Worm (Caenorhabditis elegans) whole organism, L3 larva: ENCODE measurements around the gene F31E3.6.

Source experiments
- R02D3.7 ChIP-seq: fragments of 150-350 bp; optimal IDR thresholded peaks from 2 replicates; lab custom pipeline; 2014; ENCODE audit warnings: missing biosample characterization, missing genetic modification characterization
- ZK546.5 ChIP-seq: sonication (generic microtip); optimal IDR thresholded peaks from 2 replicates; lab custom pipeline; 2017; ENCODE audit warnings: missing biosample characterization, missing genetic modification characterization
- aly-2 ChIP-seq: fragments of 150-350 bp; optimal IDR thresholded peaks from 2 replicates; lab custom pipeline; 2014; ENCODE audit warnings: missing biosample characterization, missing genetic modification characterization
- ama-1 ChIP-seq: fragments of 150-350 bp; optimal IDR thresholded peaks from 2 replicates; lab custom pipeline; 2018
- ceh-82 ChIP-seq: fragments of 150-350 bp; optimal IDR thresholded peaks from 2 replicates; lab custom pipeline; 2014; ENCODE audit warnings: missing biosample characterization, missing genetic modification characterization
- ceh-9 ChIP-seq: sonication (generic microtip); optimal IDR thresholded peaks from 2 replicates; lab custom pipeline; 2018; ENCODE audit warnings: missing biosample characterization, missing genetic modification characterization
- egl-5 ChIP-seq: fragments of 150-350 bp; optimal IDR thresholded peaks from 2 replicates; lab custom pipeline; 2017; ENCODE audit warnings: missing biosample characterization, missing genetic modification reagents, missing genetic modification characterization, inconsistent platforms
- elt-1 ChIP-seq: fragments of 150-350 bp; optimal IDR thresholded peaks from 2 replicates; lab custom pipeline; 2014; ENCODE audit warnings: missing biosample characterization, missing genetic modification characterization
- elt-2 ChIP-seq: sonication (generic microtip); optimal IDR thresholded peaks from 2 replicates; lab custom pipeline; 2016; ENCODE audit warnings: missing genetic modification reagents, mild to moderate bottlenecking, missing genetic modification characterization, missing compliant biosample characterization
- eor-1 ChIP-seq, 2 experiments: fragments of 150-350 bp; optimal IDR thresholded peaks; 2 replicates each; lab custom pipeline; 2014 to 2018; ENCODE audit warnings: missing biosample characterization in 2 of 2, missing genetic modification characterization in 2 of 2
- fos-1 ChIP-seq: fragments of 150-350 bp; optimal IDR thresholded peaks from 2 replicates; lab custom pipeline; 2014; ENCODE audit warnings: missing biosample characterization, missing genetic modification characterization
- hmg-11 ChIP-seq: sonication (generic microtip); optimal IDR thresholded peaks from 2 replicates; lab custom pipeline; 2016; ENCODE audit warnings: missing genetic modification characterization, missing compliant biosample characterization
- jun-1 ChIP-seq: fragments of 150-350 bp; optimal IDR thresholded peaks from 2 replicates; lab custom pipeline; 2014; ENCODE audit warnings: missing biosample characterization, missing genetic modification reagents, missing genetic modification characterization
- lin-39 ChIP-seq: fragments of 150-350 bp; optimal IDR thresholded peaks from 2 replicates; lab custom pipeline; 2018; ENCODE audit warnings: missing biosample characterization, missing genetic modification reagents, missing genetic modification characterization
- lsy-12 ChIP-seq: sonication (generic microtip); optimal IDR thresholded peaks from 2 replicates; lab custom pipeline; 2016; ENCODE audit warnings: mild to moderate bottlenecking, missing genetic modification characterization, missing compliant biosample characterization
- mdl-1 ChIP-seq: fragments of 150-350 bp; optimal IDR thresholded peaks from 2 replicates; lab custom pipeline; 2014; ENCODE audit warnings: missing biosample characterization, missing genetic modification characterization
- mml-1 ChIP-seq: fragments of 150-350 bp; sonication (generic microtip); optimal IDR thresholded peaks from 3 replicates; lab custom pipeline; 2014; ENCODE audit warnings: missing biosample characterization, missing genetic modification characterization
- nfya-1 ChIP-seq: sonication (generic microtip); optimal IDR thresholded peaks from 2 replicates; lab custom pipeline; 2017; ENCODE audit warnings: missing genetic modification characterization, mild to moderate bottlenecking, missing compliant biosample characterization, antibody characterized with exemption, moderate library complexity; ENCODE audit not compliant: insufficient read depth
- nhr-11 ChIP-seq: fragments of 150-350 bp; optimal IDR thresholded peaks from 2 replicates; lab custom pipeline; 2014; ENCODE audit warnings: missing biosample characterization, missing genetic modification characterization
- nhr-28 ChIP-seq: fragments of 150-350 bp; optimal IDR thresholded peaks from 2 replicates; lab custom pipeline; 2014; ENCODE audit warnings: missing biosample characterization, missing genetic modification characterization
- nhr-43 ChIP-seq: sonication (generic microtip); optimal IDR thresholded peaks from 2 replicates; lab custom pipeline; 2016; ENCODE audit warnings: mild to moderate bottlenecking, missing genetic modification characterization, missing compliant biosample characterization; ENCODE audit not compliant: poor library complexity, severe bottlenecking
- nhr-67 ChIP-seq: fragments of 150-350 bp; optimal IDR thresholded peaks from 2 replicates; lab custom pipeline; 2014; ENCODE audit warnings: missing biosample characterization, missing genetic modification characterization
- nhr-76 ChIP-seq: fragments of 150-350 bp; sonication (generic microtip); optimal IDR thresholded peaks from 5 replicates; lab custom pipeline; 2014; ENCODE audit warnings: missing biosample characterization, missing genetic modification characterization
- pha-4 ChIP-seq: fragments of 150-350 bp; optimal IDR thresholded peaks from 2 replicates; lab custom pipeline; 2014; ENCODE audit warnings: missing biosample characterization, missing genetic modification reagents, missing genetic modification characterization
- pqm-1 ChIP-seq: fragments of 150-350 bp; optimal IDR thresholded peaks from 2 replicates; lab custom pipeline; 2017; ENCODE audit warnings: missing biosample characterization, missing genetic modification characterization, inconsistent platforms
- snpc-4 ChIP-seq: fragments of 150-350 bp; optimal IDR thresholded peaks from 2 replicates; lab custom pipeline; 2014; ENCODE audit warnings: missing biosample characterization, missing genetic modification characterization
- tbx-2 ChIP-seq: sonication (generic microtip); optimal IDR thresholded peaks from 2 replicates; lab custom pipeline; 2016; ENCODE audit warnings: mild to moderate bottlenecking, missing genetic modification characterization, missing compliant biosample characterization
- unc-39 ChIP-seq: sonication (generic microtip); optimal IDR thresholded peaks from 4 replicates; lab custom pipeline; 2017; ENCODE audit warnings: missing biosample characterization, missing genetic modification characterization
- unc-62 ChIP-seq: fragments of 150-350 bp; sonication (generic microtip); optimal IDR thresholded peaks from 4 replicates; lab custom pipeline; 2014; ENCODE audit warnings: missing biosample characterization, missing genetic modification reagents, missing genetic modification characterization
- ztf-11 ChIP-seq: fragments of 150-350 bp; optimal IDR thresholded peaks from 2 replicates; lab custom pipeline; 2014; ENCODE audit warnings: missing biosample characterization, missing genetic modification characterization
- ztf-4 ChIP-seq: fragments of 150-350 bp; optimal IDR thresholded peaks from 2 replicates; lab custom pipeline; 2014; ENCODE audit warnings: missing biosample characterization, missing genetic modification characterization

Gene F31E3.6

ce11 chrIII:6978875-6979274 is 3.0 kb upstream of the F31E3.6 start (continued):
- TF ChIP-seq fos-1 (tag; lab: Kevin White, UChicago) (no peak), pha-4 (no peak), R02D3.7 (tag; lab: Kevin White, UChicago) (peak; percentile 38), ZK546.5 (tag; lab: Kevin White, UChicago) (no peak), ceh-9 (tag; lab: Kevin White, UChicago) (no peak)
- TF ChIP-seq, all 47 proteins: peak for 15

- TF ChIP-seq snpc-4 (tag; lab: Kevin White, UChicago) (no peak), nhr-28 (tag; lab: Kevin White, UChicago) (no peak), ztf-11 (tag; lab: Kevin White, UChicago) (no peak), ceh-82 (tag; lab: Kevin White, UChicago) (no peak), aly-2 (no peak), elt-1 (tag; lab: Kevin White, UChicago) (no peak), ama-1 (lab: Kevin White, UChicago) (no peak), lsy-12 (tag; lab: Kevin White, UChicago) (no peak), nfya-1 (tag; lab: Kevin White, UChicago) (no peak), lin-39 (tag; lab: Kevin White, UChicago) (no peak), eor-1 (tag; optimal IDR thresholded peaks at IDR 0.05; lab: Kevin White, UChicago) (no peak), mml-1 (tag; lab: Kevin White, UChicago) (no peak), mdl-1 (tag; lab: Kevin White, UChicago) (no peak), egl-5 (tag; lab: Kevin White, UChicago) (no peak), pqm-1 (tag; lab: Kevin White, UChicago) (no peak), ZK546.5 (tag; lab: Kevin White, UChicago) (no peak), fos-1 (tag; lab: Kevin White, UChicago) (no peak), ztf-4 (tag; lab: Kevin White, UChicago) (no peak), unc-62 (GFP tag; lab: Kevin White, UChicago) (no peak)
Measured at ce11 chrIII:6979584-6979983, 2.3 kb upstream of the F31E3.6 start, which contains the start of gene ceh-20. ceh-20 (plus strand) TSS chrIII:6979884.

- TF ChIP-seq unc-62 (GFP tag; lab: Kevin White, UChicago) (peak; percentile 44), egl-5 (tag; lab: Kevin White, UChicago) (peak; percentile 76), nhr-11 (tag; lab: Kevin White, UChicago) (peak; percentile 74), jun-1 (no peak), pqm-1 (tag; lab: Kevin White, UChicago) (peak; percentile 2), snpc-4 (tag; lab: Kevin White, UChicago) (no peak), nfya-1 (tag; lab: Kevin White, UChicago) (peak; percentile 43), lin-39 (tag; lab: Kevin White, UChicago) (peak; percentile 92), elt-1 (tag; lab: Kevin White, UChicago) (no peak)
Measured at ce11 chrIII:6988060-6988459, 6.2 kb downstream of the F31E3.6 start.

ce11 chrIII:6989201-6989600 is 7.3 kb downstream of the F31E3.6 start:
- no peak for TF ChIP-seq R02D3.7 (tag; lab: Kevin White, UChicago)
- TF ChIP-seq unc-62 (GFP tag; lab: Kevin White, UChicago), result no peak
- no peak for TF ChIP-seq nhr-76 (tag; lab: Kevin White, UChicago)
- TF ChIP-seq elt-2, result peak; percentile 69
- no peak for TF ChIP-seq lin-39 (tag; lab: Kevin White, UChicago)
- TF ChIP-seq egl-5 (tag; lab: Kevin White, UChicago), result no peak
- TF ChIP-seq pha-4, result peak; percentile 92
- TF ChIP-seq pqm-1 (tag; lab: Kevin White, UChicago), result peak; percentile 21
- no peak for TF ChIP-seq nhr-67 (tag; lab: Kevin White, UChicago)
- no peak for TF ChIP-seq hmg-11

ce11 chrIII:6989900-6990299 is 8.0 kb downstream of the F31E3.6 start, which contains the start of gene prk-1:
prk-1 (plus strand) TSS chrIII:6990168.
- TF ChIP-seq nhr-43 (tag; lab: Kevin White, UChicago), result no peak
- peak; percentile 32 for TF ChIP-seq elt-1 (tag; lab: Kevin White, UChicago)

- TF ChIP-seq elt-2 (peak; percentile 83), ama-1 (lab: Kevin White, UChicago) (peak; percentile 57), unc-39 (tag; lab: Kevin White, UChicago) (no peak), nfya-1 (tag; lab: Kevin White, UChicago) (peak; percentile 1), pqm-1 (tag; lab: Kevin White, UChicago) (peak; percentile 73), pha-4 (peak; percentile 65), ztf-4 (tag; lab: Kevin White, UChicago) (no peak), unc-62 (GFP tag; lab: Kevin White, UChicago) (no peak), tbx-2 (no peak), ceh-9 (tag; lab: Kevin White, UChicago) (no peak), snpc-4 (tag; lab: Kevin White, UChicago) (no peak)
Measured at ce11 chrIII:6991465-6991864, 9.6 kb downstream of the F31E3.6 start.
